Worm (Caenorhabditis elegans) whole organism, L4/young adult: ENCODE results near the gene B0454.8.

ENCODE experiments used
- dao-5 ChIP-seq: sonication (generic microtip); optimal IDR thresholded peaks from 2 replicates; lab custom pipeline; 2016; ENCODE audit warnings: missing genotype, missing genetic modification characterization, moderate library complexity, missing compliant biosample characterization
- him-1 ChIP-seq: sonication (generic microtip); optimal IDR thresholded peaks from 2 replicates; lab custom pipeline; 2016; ENCODE audit warnings: missing genotype, missing genetic modification reagents, missing genetic modification characterization, missing compliant biosample characterization

DNA sequence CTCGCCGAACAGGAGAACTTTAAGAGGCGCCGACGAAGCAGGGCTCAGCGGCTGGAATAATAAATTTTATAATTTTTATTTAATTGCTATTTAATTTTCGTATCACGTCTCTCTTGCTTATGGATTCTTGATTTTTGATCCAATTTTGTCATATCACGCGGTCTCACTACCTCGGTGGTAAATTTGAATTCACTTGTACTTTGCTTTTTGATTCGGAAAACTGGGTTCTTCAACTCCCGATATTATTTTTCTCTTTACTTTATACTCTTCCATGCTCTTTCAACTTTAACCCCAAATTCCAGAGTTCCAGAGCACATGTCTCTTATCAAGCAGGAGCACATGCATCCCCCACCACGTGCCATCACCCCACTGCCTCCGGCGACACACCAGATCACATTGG, 39.6 kb downstream of the B0454.8 start, which contains the start of gene lido-11:
- TF ChIP-seq dao-5 (no peak), him-1 (tag; lab: Kevin White, UChicago) (no peak)
